Worm (Caenorhabditis elegans) whole organism, L4 larva: ENCODE data around the gene srx-95.

Source experiments
- daf-12 ChIP-seq: fragments of 150-350 bp; optimal IDR thresholded peaks from 2 replicates; lab custom pipeline; 2014; ENCODE audit warnings: missing biosample characterization, missing genetic modification reagents, missing genetic modification characterization
- lin-39 ChIP-seq: fragments of 150-350 bp; optimal IDR thresholded peaks from 2 replicates; lab custom pipeline; 2014; ENCODE audit warnings: missing biosample characterization, missing genetic modification reagents, missing genetic modification characterization
- mes-2 ChIP-seq: sonication (generic microtip); optimal IDR thresholded peaks from 2 replicates; lab custom pipeline; 2016; ENCODE audit warnings: missing genotype, mild to moderate bottlenecking, missing genetic modification characterization, missing compliant biosample characterization; ENCODE audit not compliant: poor library complexity, severe bottlenecking

DNA sequence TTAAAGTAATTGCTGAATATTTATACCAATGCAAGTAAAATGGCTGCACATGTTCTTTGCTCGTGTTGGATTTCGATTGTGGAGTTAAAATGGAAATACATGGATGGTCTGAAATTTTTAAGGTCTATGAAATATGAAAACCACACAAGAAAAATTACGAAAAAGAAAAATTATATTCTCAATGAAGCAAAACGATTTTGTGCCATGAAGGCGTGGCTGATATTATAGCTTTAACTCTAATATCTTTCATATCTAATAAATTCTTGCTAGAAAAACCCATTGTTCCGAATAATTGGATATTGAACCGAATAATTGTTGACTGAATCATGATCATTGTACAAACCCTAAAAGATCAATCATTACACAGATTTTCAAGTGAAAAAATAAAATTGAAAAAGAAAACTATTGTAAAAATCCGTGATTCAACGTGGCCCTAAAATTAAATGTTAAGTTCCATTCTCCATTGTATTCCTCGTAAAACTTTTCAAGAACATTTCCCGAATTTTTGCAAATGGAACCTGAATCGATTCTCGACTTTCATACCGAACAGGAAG, at the start of gene srx-95, which contains the start of gene fis-1:
- TF ChIP-seq lin-39 (tag; lab: Kevin White, UChicago) = no peak
- TF ChIP-seq mes-2 (tag; lab: Kevin White, UChicago) = no peak
- TF ChIP-seq daf-12 (tag; lab: Kevin White, UChicago) = no peak
